Worm (Caenorhabditis elegans) whole organism, L1 larva: ENCODE measurements around the gene daf-15.

Source experiments
- ama-1 ChIP-seq: fragments of 150-350 bp; optimal IDR thresholded peaks from 2 replicates; lab custom pipeline; 2014
- dpl-1 ChIP-seq, 3 experiments: fragments of 150-350 bp in 2 of 3; sonication (generic microtip) in 1 of 3; optimal IDR thresholded peaks; 2 replicates each; lab custom pipeline; 2014 to 2017; ENCODE audit warnings: missing biosample characterization in 3 of 3, missing genetic modification characterization in 3 of 3, missing genetic modification reagents in 3 of 3
- efl-1 ChIP-seq, 4 experiments: fragments of 150-350 bp; optimal IDR thresholded peaks in 3 of 4; peaks in 1 of 4; 1 replicate in 1 of 4; 2 replicates in 3 of 4; lab custom pipeline; 2014; ENCODE audit warnings: missing biosample characterization in 2 of 4, missing genetic modification characterization in 2 of 4, missing genetic modification reagents in 2 of 4
- efl-3 ChIP-seq: fragments of 200-800 bp; sonication (Bioruptor generic); optimal IDR thresholded peaks from 2 replicates; lab custom pipeline; 2018; ENCODE audit warnings: mild to moderate bottlenecking, missing genetic modification characterization, missing compliant biosample characterization
- jun-1 ChIP-seq: fragments of 150-350 bp; optimal IDR thresholded peaks from 2 replicates; lab custom pipeline; 2014; ENCODE audit warnings: missing biosample characterization, missing genetic modification reagents, missing genetic modification characterization
- lsy-2 ChIP-seq, 2 experiments: fragments of 150-350 bp; optimal IDR thresholded peaks; 2 replicates each; lab custom pipeline; 2014; ENCODE audit warnings: missing biosample characterization in 2 of 2, missing genetic modification characterization in 2 of 2
- mdl-1 ChIP-seq, 2 experiments: fragments of 150-350 bp; optimal IDR thresholded peaks; 2 replicates each; lab custom pipeline; 2014 to 2017; ENCODE audit warnings: missing biosample characterization in 2 of 2, missing genetic modification characterization in 2 of 2, inconsistent platforms in 1 of 2
- nhr-11 ChIP-seq: fragments of 150-350 bp; optimal IDR thresholded peaks from 2 replicates; lab custom pipeline; 2014; ENCODE audit warnings: missing biosample characterization, missing genetic modification characterization
- nhr-12 ChIP-seq: sonication (generic microtip); optimal IDR thresholded peaks from 2 replicates; lab custom pipeline; 2017; ENCODE audit warnings: missing biosample characterization, missing genetic modification characterization
- nhr-19 ChIP-seq: fragments of 200-800 bp; sonication (Bioruptor generic); conservative IDR thresholded peaks from 2 replicates; pipeline ENCODE4 v1.3.6; 2022; ENCODE audit warnings: missing genetic modification characterization, missing compliant biosample characterization
- nhr-237 ChIP-seq: fragments of 150-350 bp; optimal IDR thresholded peaks from 2 replicates; lab custom pipeline; 2014; ENCODE audit warnings: missing biosample characterization, missing genetic modification characterization
- nhr-77 ChIP-seq: fragments of 150-350 bp; optimal IDR thresholded peaks from 2 replicates; lab custom pipeline; 2014; ENCODE audit warnings: missing biosample characterization, missing genetic modification characterization

DNA sequence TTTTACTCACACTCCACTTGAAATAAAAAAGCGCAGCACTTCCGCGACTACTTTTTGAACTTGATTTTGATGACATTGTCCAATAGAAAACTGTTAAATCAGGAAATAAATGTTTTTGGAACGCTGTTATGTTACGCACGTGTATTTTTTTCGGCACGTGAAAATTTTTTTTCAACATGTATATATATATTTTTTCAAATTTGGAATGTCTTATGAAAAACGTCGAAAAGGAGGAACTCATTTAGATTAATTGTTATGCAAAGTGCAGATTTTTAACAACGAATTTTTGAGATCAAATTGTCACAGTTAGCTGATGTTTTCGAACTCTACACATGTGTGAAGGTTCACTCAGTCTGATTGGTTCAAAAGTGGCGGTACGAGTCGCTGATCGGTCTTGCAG, 12.5 kb downstream of the daf-15 start, which contains the start of gene F56D5.2:
- TF ChIP-seq dpl-1 (GFP tag; optimal IDR thresholded peaks at IDR 0.05; lab: Kevin White, UChicago) = no peak
- TF ChIP-seq jun-1 = no peak
- no peak for TF ChIP-seq mdl-1 (tag; optimal IDR thresholded peaks at IDR 0.05; lab: Kevin White, UChicago)
- TF ChIP-seq nhr-11 (tag; lab: Kevin White, UChicago) = no peak
- no peak for TF ChIP-seq efl-3 (GFP tag; lab: Kevin White, UChicago)
- no peak for TF ChIP-seq ama-1 (lab: Kevin White, UChicago)
- TF ChIP-seq efl-1 (optimal IDR thresholded peaks at IDR 0.05; lab: Kevin White, UChicago) = no peak
- TF ChIP-seq efl-1 (GFP tag; optimal IDR thresholded peaks at IDR 0.05 in 1 of 2; lab: Kevin White, UChicago) = no peak
- TF ChIP-seq nhr-19 (GFP tag; lab: Robert Waterston, UW) = no peak
- TF ChIP-seq nhr-12 (tag; lab: Kevin White, UChicago) = no peak
- no peak for TF ChIP-seq lsy-2 (tag; optimal IDR thresholded peaks at IDR 0.05; lab: Kevin White, UChicago)
- no peak for TF ChIP-seq nhr-77 (tag; lab: Kevin White, UChicago)
- no peak for TF ChIP-seq nhr-237
